Worm (Caenorhabditis elegans) whole organism, late embryonic: ENCODE data around the gene C14E2.6.

Source experiments
- ceh-19 ChIP-seq: fragments of 200-800 bp; sonication (Bioruptor generic); optimal IDR thresholded peaks from 2 replicates; lab custom pipeline; 2018; ENCODE audit warnings: mild to moderate bottlenecking, missing genetic modification characterization, missing compliant biosample characterization
- ceh-24 ChIP-seq: sonication (generic microtip); optimal IDR thresholded peaks from 2 replicates; lab custom pipeline; 2016; ENCODE audit warnings: mild to moderate bottlenecking, missing genetic modification characterization, missing compliant biosample characterization
- che-1 ChIP-seq: sonication (generic microtip); optimal IDR thresholded peaks from 2 replicates; lab custom pipeline; 2016; ENCODE audit warnings: mild to moderate bottlenecking, missing genetic modification characterization, missing compliant biosample characterization
- elt-2 ChIP-seq: sonication (generic microtip); optimal IDR thresholded peaks from 2 replicates; lab custom pipeline; 2016; ENCODE audit warnings: missing genetic modification reagents, missing genetic modification characterization, missing compliant biosample characterization
- hlh-15 ChIP-seq: sonication (generic microtip); optimal IDR thresholded peaks from 2 replicates; lab custom pipeline; 2016; ENCODE audit warnings: missing genetic modification characterization, missing compliant biosample characterization
- hlh-6 ChIP-seq: sonication (generic microtip); optimal IDR thresholded peaks from 2 replicates; lab custom pipeline; 2016; ENCODE audit warnings: missing genotype, missing genetic modification characterization, missing compliant biosample characterization
- lin-11 ChIP-seq: fragments of 200-800 bp; sonication (Bioruptor generic); optimal IDR thresholded peaks from 2 replicates; lab custom pipeline; 2018; ENCODE audit warnings: mild to moderate bottlenecking, missing genetic modification characterization, missing compliant biosample characterization
- npax-4 ChIP-seq: sonication (generic microtip); optimal IDR thresholded peaks from 2 replicates; lab custom pipeline; 2016; ENCODE audit warnings: missing genetic modification characterization, missing compliant biosample characterization
- pax-1 ChIP-seq: fragments of 150-350 bp; optimal IDR thresholded peaks from 2 replicates; lab custom pipeline; 2014; ENCODE audit warnings: missing biosample characterization, missing genetic modification characterization
- sox-4 ChIP-seq: sonication (generic microtip); optimal IDR thresholded peaks from 2 replicates; lab custom pipeline; 2017; ENCODE audit warnings: mild to moderate bottlenecking, missing genetic modification characterization, inconsistent platforms, missing compliant biosample characterization
- syd-9 ChIP-seq: sonication (generic microtip); optimal IDR thresholded peaks from 2 replicates; lab custom pipeline; 2016; ENCODE audit warnings: mild to moderate bottlenecking, missing genetic modification characterization, moderate library complexity, missing compliant biosample characterization
- unc-86 ChIP-seq: sonication (generic microtip); optimal IDR thresholded peaks from 2 replicates; lab custom pipeline; 2016; ENCODE audit warnings: missing genetic modification characterization, missing compliant biosample characterization

C14E2.6 gene

DNA sequence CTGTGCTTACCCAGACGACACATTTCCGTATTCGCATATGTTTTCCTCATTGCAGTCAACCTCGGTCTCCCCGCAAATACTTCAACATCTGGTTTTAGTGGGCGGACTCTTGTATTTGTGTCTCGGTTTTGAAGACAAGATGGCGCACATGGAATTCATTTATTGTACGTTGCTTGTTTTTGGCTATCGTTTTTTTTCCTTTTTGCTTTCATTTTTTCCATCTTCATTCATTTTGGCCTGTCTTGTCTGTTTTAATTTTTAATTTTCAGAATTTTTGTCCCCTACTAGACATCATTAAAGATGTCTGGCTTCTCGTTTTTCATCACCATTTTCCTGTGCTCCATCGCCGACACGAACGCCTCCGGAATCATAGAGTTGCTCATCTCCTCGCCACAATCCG, 43.2 kb downstream of the C14E2.6 start, which contains the start of gene arg-1:
Gene arg-1 (plus strand): TSS at position 301 of the 400 bp plus-strand sequence.
- TF ChIP-seq unc-86 (tag; lab: Kevin White, UChicago): no peak

DNA sequence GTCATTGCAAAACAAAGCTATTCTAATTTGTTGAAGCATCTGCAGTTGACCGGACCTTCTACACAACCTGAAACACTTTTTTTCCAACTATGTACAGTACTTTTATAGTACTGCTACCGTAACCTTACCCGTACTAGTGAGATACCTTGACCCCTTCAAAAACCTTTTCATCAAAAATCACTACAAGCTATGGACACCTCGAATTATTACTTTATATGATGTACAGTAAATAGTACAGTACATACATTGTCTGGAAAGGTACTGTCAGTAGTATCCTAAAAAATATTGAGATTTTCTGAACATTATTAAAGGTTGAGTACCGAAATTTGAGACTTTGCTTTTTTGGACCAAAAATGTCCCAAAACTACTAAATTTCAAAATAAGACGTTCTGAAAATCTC, 44.1 kb downstream of the C14E2.6 start:
- TF ChIP-seq hlh-6 (tag; lab: Kevin White, UChicago) (no peak), pax-1 (tag; lab: Kevin White, UChicago) (no peak), ceh-19 (GFP tag; lab: Kevin White, UChicago) (no peak), syd-9 (tag; lab: Kevin White, UChicago) (no peak), che-1 (no peak)

DNA sequence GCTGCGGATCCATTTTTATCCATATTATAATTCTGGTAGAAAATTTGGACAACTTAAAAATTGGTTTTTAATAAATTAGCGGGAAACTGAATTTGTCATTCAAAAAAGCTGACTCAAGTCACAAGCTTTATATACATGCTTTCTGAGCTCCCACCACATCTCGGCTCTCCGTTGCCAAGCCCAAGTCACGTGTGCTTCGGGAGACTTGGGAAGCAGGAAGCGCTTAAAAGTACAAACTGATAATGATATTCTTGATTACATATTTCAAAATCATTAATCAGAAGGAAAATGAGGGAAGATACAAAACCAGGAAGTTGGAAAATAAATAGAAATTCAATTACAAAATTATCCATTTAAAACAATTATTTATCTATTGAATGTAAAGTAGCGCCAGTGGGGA, 51.8 kb downstream of the C14E2.6 start, which contains the start of gene elc-2:
Gene elc-2 (minus strand): TSS at position 101 of the 400 bp plus-strand sequence.
- TF ChIP-seq lin-11 (no peak), npax-4 (no peak), ceh-24 (tag; lab: Kevin White, UChicago) (no peak), hlh-15 (tag; lab: Kevin White, UChicago) (no peak), sox-4 (tag; lab: Kevin White, UChicago) (no peak), elt-2 (tag; lab: Kevin White, UChicago) (no peak)
